Fruit fly (Drosophila melanogaster): Measurements from ENCODE around the gene tant.

dm6 chr3L:6070119-6070518 lies 15.2 kb downstream of the tant start:
- TF ChIP-seq NFAT (GFP tag; IDR thresholded peaks at IDR 0.05) (no peak), ato (GFP tag; IDR thresholded peaks at IDR 0.05; ENCODE audit: partially characterized antibody) (no peak), Hr39 (optimal IDR thresholded peaks at IDR 0.05) (no peak), tgo (GFP tag; IDR thresholded peaks at IDR 0.05) (no peak), CG6765 (GFP tag; optimal IDR thresholded peaks at IDR 0.05) (no peak), CG8281 (tag; optimal IDR thresholded peaks at IDR 0.05) (no peak), Six4 (GFP tag; optimal IDR thresholded peaks at IDR 0.05) (no peak), TFAM (GFP tag; optimal IDR thresholded peaks at IDR 0.05) (no peak), gsb-n (tag; optimal IDR thresholded peaks at IDR 0.05) (no peak)

All from whole organism, embryonic.